Worm (Caenorhabditis elegans): ENCODE measurements around the gene Y17G7B.22.

DNA sequence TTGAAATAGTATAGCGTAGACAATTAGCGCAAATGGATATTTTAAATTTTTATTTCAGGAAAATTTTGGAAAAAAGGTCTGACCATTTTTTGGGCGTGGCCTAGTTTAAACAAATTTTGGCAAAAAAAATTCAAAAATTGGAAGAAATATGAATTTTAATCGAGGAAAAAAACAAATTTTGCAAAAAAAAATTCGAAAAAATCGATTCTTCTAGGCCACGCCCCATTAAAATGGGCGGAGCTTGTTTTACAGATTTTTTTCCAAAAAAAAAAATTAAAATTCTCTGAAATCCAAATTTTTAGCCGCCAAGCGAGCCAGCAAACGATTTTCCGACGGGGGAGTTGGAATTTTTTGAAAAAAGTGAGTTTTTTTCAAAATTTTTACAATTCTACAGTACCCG lies 18.5 kb upstream of the Y17G7B.22 start, which contains the start of gene nadk-2:
- TF ChIP-seq ZK546.5 (tag; optimal IDR thresholded peaks at IDR 0.05) (no peak), zag-1 (tag; optimal IDR thresholded peaks at IDR 0.05) (no peak), nhr-25 (tag; optimal IDR thresholded peaks at IDR 0.05; ENCODE audit: borderline replicate concordance, insufficient read depth) (no peak), lin-39 (tag; optimal IDR thresholded peaks at IDR 0.05) (no peak), zip-11 (GFP tag; IDR thresholded peaks at IDR 0.05) (no peak)

Measured in whole organism, L4 larva.